Fruit fly (Drosophila melanogaster): ENCODE results near the gene CG4686.

Gene CG4686

dm6 chr3R:19891363-19891762 is 27.1 kb downstream of the CG4686 start (continued):
- TF ChIP-seq CG12769 (tag; optimal IDR thresholded peaks at IDR 0.05) = peak; percentile 85
- TF ChIP-seq CG10979 (tag; optimal IDR thresholded peaks at IDR 0.05) = no peak
- TF ChIP-seq Optix (GFP tag; IDR thresholded peaks at IDR 0.05) = no peak
- TF ChIP-seq dpn (GFP tag; optimal IDR thresholded peaks at IDR 0.05) = no peak
- no peak for TF ChIP-seq ro (GFP tag; IDR thresholded peaks at IDR 0.05)
- peak; percentile 15; the same call in 1 of the 2 replicates for TF ChIP-seq sisA (GFP tag; IDR thresholded peaks at IDR 0.05)
- TF ChIP-seq Hr51 (GFP tag; optimal IDR thresholded peaks at IDR 0.05) = no peak
- peak; percentile 29; the same call in 1 of the 3 replicates for TF ChIP-seq row (GFP tag; IDR thresholded peaks at IDR 0.05)
- TF ChIP-seq stc (GFP tag; IDR thresholded peaks at IDR 0.05) = 0 out of 2 replicates have a peak, but pooled peaks have one; percentile 23
- TF ChIP-seq CG10321 (GFP tag; IDR thresholded peaks at IDR 0.05) = no peak
- TF ChIP-seq lmd (GFP tag; IDR thresholded peaks at IDR 0.05) = 0 out of 2 replicates have a peak, but pooled peaks have one; percentile 22
- TF ChIP-seq CG9932 (GFP tag; IDR thresholded peaks at IDR 0.05) = peak; percentile 24; the same call in 1 of the 2 replicates
- 0 out of 3 replicates have a peak, but pooled peaks have one; percentile 30 for TF ChIP-seq sr (GFP tag; IDR thresholded peaks at IDR 0.05)
- TF ChIP-seq CG32532 (GFP tag; IDR thresholded peaks at IDR 0.05) = peak; percentile 10; the same call in 1 of the 2 replicates
- peak; percentile 13 for TF ChIP-seq Ets65A (GFP tag)
- 0 out of 2 replicates have a peak, but pooled peaks have one; percentile 22 for TF ChIP-seq Nf-YA (GFP tag; IDR thresholded peaks at IDR 0.05)
- peak; percentile 74 for TF ChIP-seq sens (GFP tag)
- no peak for TF ChIP-seq otp (GFP tag; IDR thresholded peaks at IDR 0.05)
- TF ChIP-seq wor (GFP tag; IDR thresholded peaks at IDR 0.05) = 0 out of 2 replicates have a peak, but pooled peaks have one; percentile 10
- peak; percentile 23; the same call in 1 of the 2 replicates for TF ChIP-seq HLH3B (GFP tag; IDR thresholded peaks at IDR 0.05)

dm6 chr3R:19892046-19892445 is 27.8 kb downstream of the CG4686 start:
- TF ChIP-seq da (GFP tag; optimal IDR thresholded peaks at IDR 0.05) (no peak), CG7357 (GFP tag; IDR thresholded peaks at IDR 0.05) (peak; percentile 67; the same call in 2 of the 3 replicates), ash1 (GFP tag; optimal IDR thresholded peaks at IDR 0.05) (no peak), Ets97D (GFP tag; optimal IDR thresholded peaks at IDR 0.05) (peak; percentile 16), row (GFP tag; IDR thresholded peaks at IDR 0.05) (peak; percentile 92), en (GFP tag; optimal IDR thresholded peaks at IDR 0.05) (no peak), hbn (GFP tag; IDR thresholded peaks at IDR 0.05; ENCODE audit: partially characterized antibody) (no peak), CG9932 (GFP tag; IDR thresholded peaks at IDR 0.05) (peak; percentile 78), tin (GFP tag; optimal IDR thresholded peaks at IDR 0.05) (peak; percentile 74), Atf6 (GFP tag; IDR thresholded peaks at IDR 0.05) (peak; percentile 75; the same call in 1 of the 2 replicates), CG10267 (tag; optimal IDR thresholded peaks at IDR 0.05) (peak; percentile 56), D (optimal IDR thresholded peaks at IDR 0.05) (no peak), D (GFP tag; optimal IDR thresholded peaks at IDR 0.05) (peak; percentile 59), Vsx1 (GFP tag; optimal IDR thresholded peaks at IDR 0.05) (no peak), CG16815 (GFP tag; optimal IDR thresholded peaks at IDR 0.05) (peak; percentile 50), sd (tag; optimal IDR thresholded peaks at IDR 0.05) (peak; percentile 46), CG12104 (GFP tag; optimal IDR thresholded peaks at IDR 0.05) (peak; percentile 34), NC2β (GFP tag; optimal IDR thresholded peaks at IDR 0.05) (peak; percentile 73), E2f2 (GFP tag; IDR thresholded peaks at IDR 0.05) (peak; percentile 43; the same call in 1 of the 2 replicates), YL-1 (GFP tag; optimal IDR thresholded peaks at IDR 0.05) (no peak), NFAT (GFP tag; IDR thresholded peaks at IDR 0.05) (peak; percentile 55; the same call in 1 of the 2 replicates), Opbp (GFP tag; IDR thresholded peaks at IDR 0.05; ENCODE audit: partially characterized antibody) (no peak), Chrac-16 (GFP tag; optimal IDR thresholded peaks at IDR 0.05) (peak; percentile 42), Ravus (GFP tag; IDR thresholded peaks at IDR 0.05) (no peak), CG3726 (GFP tag; IDR thresholded peaks at IDR 0.05) (peak; percentile 73; the same call in 2 of the 3 replicates), Fer2 (tag; optimal IDR thresholded peaks at IDR 0.05) (peak; percentile 17), ham (GFP tag; IDR thresholded peaks at IDR 0.05) (no peak), CG34224 (GFP tag; IDR thresholded peaks at IDR 0.05; ENCODE audit: partially characterized antibody) (no peak), E2f1 (GFP tag; IDR thresholded peaks at IDR 0.05) (peak; percentile 71), NK7.1 (GFP tag; optimal IDR thresholded peaks at IDR 0.05) (no peak), CG3163 (GFP tag; optimal IDR thresholded peaks at IDR 0.05) (peak; percentile 25), ato (GFP tag; IDR thresholded peaks at IDR 0.05; ENCODE audit: partially characterized antibody) (0 out of 2 replicates have a peak, but pooled peaks have one; percentile 38), CG6175 (GFP tag; IDR thresholded peaks at IDR 0.05) (peak; percentile 11; the same call in 1 of the 3 replicates)

Data from whole organism, embryonic.